Fruit fly (Drosophila melanogaster) S2 (cell line): ENCODE results near the gene InR.

Source experiments
- CG8478 ChIP-seq: fragments of >200 bp; optimal IDR thresholded peaks from 2 replicates; lab custom pipeline; 2018
- CTCF ChIP-seq, 2 experiments: fragments of >200 bp; optimal IDR thresholded peaks; 2 replicates each; lab custom pipeline; 2018

dm6 chr3R:21614858-21615427 lies 4.2 kb downstream of the InR start:
- TF ChIP-seq CG8478 (no peak), CTCF (optimal IDR thresholded peaks at IDR 0.05; lab: Kevin White, UChicago) (no peak)
